Worm (Caenorhabditis elegans) whole organism, L4 larva: ENCODE data around the gene bath-36.
"Not testable (repeated sequence)": the region's sequence is repeated elsewhere in the genome, so short reads cannot be mapped to it uniquely, and the experiment has no call there.

Source experiments
- F10B5.3 ChIP-seq: sonication (generic microtip); optimal IDR thresholded peaks from 2 replicates; lab custom pipeline; 2016; ENCODE audit warnings: mild to moderate bottlenecking, missing genetic modification characterization, missing compliant biosample characterization
- Y5F2A.4 ChIP-seq: fragments of 200-800 bp; sonication (Bioruptor generic); optimal IDR thresholded peaks from 2 replicates; lab custom pipeline; 2018; ENCODE audit warnings: mild to moderate bottlenecking, missing genetic modification characterization, missing compliant biosample characterization
- ama-1 ChIP-seq: fragments of 150-350 bp; optimal IDR thresholded peaks from 2 replicates; lab custom pipeline; 2014; ENCODE audit warnings: inconsistent platforms, mixed read lengths
- ceh-82 ChIP-seq: sonication (generic microtip); optimal IDR thresholded peaks from 2 replicates; lab custom pipeline; 2017; ENCODE audit warnings: missing biosample characterization, missing genetic modification characterization
- dve-1 ChIP-seq: sonication (generic microtip); optimal IDR thresholded peaks from 2 replicates; lab custom pipeline; 2017; ENCODE audit warnings: antibody characterized with exemption, mild to moderate bottlenecking, missing genetic modification characterization, missing compliant biosample characterization; ENCODE audit not compliant: insufficient read depth
- egl-27 ChIP-seq: sonication (generic microtip); optimal IDR thresholded peaks from 3 replicates; lab custom pipeline; 2017; ENCODE audit warnings: missing biosample characterization, missing genetic modification reagents, missing genetic modification characterization
- jun-1 ChIP-seq: fragments of 150-350 bp; optimal IDR thresholded peaks from 2 replicates; lab custom pipeline; 2014; ENCODE audit warnings: missing biosample characterization, missing genetic modification reagents, missing genetic modification characterization
- lir-3 ChIP-seq: sonication (generic microtip); optimal IDR thresholded peaks from 2 replicates; lab custom pipeline; 2016; ENCODE audit warnings: mild to moderate bottlenecking, missing genetic modification characterization, missing compliant biosample characterization
- lsy-2 ChIP-seq, 2 experiments: fragments of 150-350 bp in 1 of 2; sonication (generic microtip) in 1 of 2; optimal IDR thresholded peaks; 2 replicates each; lab custom pipeline; 2014 to 2017; ENCODE audit warnings: missing biosample characterization in 2 of 2, missing genetic modification characterization in 2 of 2
- nhr-76 ChIP-seq: fragments of 150-350 bp; optimal IDR thresholded peaks from 2 replicates; lab custom pipeline; 2014; ENCODE audit warnings: missing biosample characterization, missing genetic modification characterization
- pha-4 ChIP-seq, 2 experiments: fragments of 150-350 bp in 1 of 2; fragments of 200-800 bp in 1 of 2; sonication (Bioruptor generic) in 1 of 2; IDR thresholded peaks in 1 of 2; optimal IDR thresholded peaks in 1 of 2; 2 replicates each; pipeline versions ENCODE4 v1.3.6 to Lab custom; 2014 to 2022; ENCODE audit warnings: missing genetic modification characterization in 2 of 2, missing genetic modification reagents in 2 of 2, missing biosample characterization in 1 of 2, missing compliant biosample characterization in 1 of 2
- snpc-1.2 ChIP-seq: fragments of 200-800 bp; sonication (Bioruptor generic); IDR thresholded peaks from 2 replicates; pipeline ENCODE4 v1.3.6; 2022; ENCODE audit warnings: missing genetic modification reagents, missing genetic modification characterization, missing compliant biosample characterization
- unc-39 ChIP-seq: sonication (generic microtip); optimal IDR thresholded peaks from 2 replicates; lab custom pipeline; 2017; ENCODE audit warnings: missing biosample characterization, missing genetic modification characterization
- zag-1 ChIP-seq: fragments of 150-350 bp; optimal IDR thresholded peaks from 2 replicates; lab custom pipeline; 2014; ENCODE audit warnings: missing biosample characterization, missing genetic modification characterization

DNA sequence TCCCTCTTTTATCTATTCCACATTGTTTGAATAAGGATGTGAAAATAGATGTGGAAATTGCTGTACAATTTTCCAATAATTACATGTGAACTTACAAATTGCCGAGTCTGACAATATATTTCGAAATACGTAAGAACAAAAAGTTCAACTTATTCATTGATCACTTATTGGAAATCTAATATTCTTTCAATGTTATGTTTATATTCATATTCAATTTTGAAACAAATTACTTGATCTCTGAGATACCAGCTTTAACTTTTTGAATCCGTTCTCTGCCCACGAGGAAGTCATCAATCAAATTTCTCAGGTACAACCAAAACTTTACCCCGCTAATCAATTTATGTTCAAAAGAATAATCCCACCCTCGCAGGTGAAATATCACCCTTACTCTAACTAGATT lies 27.5 kb downstream of the bath-36 start, which contains the start of gene sri-26:
- not testable (repeated sequence) for TF ChIP-seq jun-1; nhr-76 (tag; lab: Kevin White, UChicago); lir-3; dve-1 (tag; lab: Kevin White, UChicago); egl-27 (tag; lab: Kevin White, UChicago); F10B5.3 (tag; lab: Kevin White, UChicago); Y5F2A.4; ceh-82; zag-1 (tag; lab: Kevin White, UChicago); unc-39 (tag; lab: Kevin White, UChicago); lsy-2 (tag; optimal IDR thresholded peaks at IDR 0.05; lab: Kevin White, UChicago); ama-1; pha-4 (GFP tag; IDR thresholded peaks at IDR 0.05; lab: Robert Waterston, UW); pha-4 (tag; optimal IDR thresholded peaks at IDR 0.05; lab: Kevin White, UChicago); snpc-1.2
